Fruit fly (Drosophila melanogaster): ENCODE results near the gene Pak3.

Pak3 gene

dm6 chr3R:16431707-16432106 lies 21.9 kb downstream of the Pak3 start (continued):
- peak; percentile 37; the same call in 1 of the 2 replicates for TF ChIP-seq sisA (GFP tag; IDR thresholded peaks at IDR 0.05)
- no peak for TF ChIP-seq CG12769 (tag; optimal IDR thresholded peaks at IDR 0.05)
- no peak for TF ChIP-seq Gsc (GFP tag; IDR thresholded peaks at IDR 0.05)
- TF ChIP-seq CG13775 (GFP tag; optimal IDR thresholded peaks at IDR 0.05): no peak
- peak; percentile 46 for TF ChIP-seq Sox102F (GFP tag; optimal IDR thresholded peaks at IDR 0.05)
- TF ChIP-seq maf-S (GFP tag; optimal IDR thresholded peaks at IDR 0.05): peak; percentile 44
- TF ChIP-seq CG6765 (GFP tag; optimal IDR thresholded peaks at IDR 0.05): peak; percentile 47
- peak; percentile 14 for TF ChIP-seq gcm (GFP tag; optimal IDR thresholded peaks at IDR 0.05)
- no peak for TF ChIP-seq BtbVII (GFP tag; optimal IDR thresholded peaks at IDR 0.05)
- TF ChIP-seq zf30C (GFP tag; optimal IDR thresholded peaks at IDR 0.05): no peak
- peak; percentile 25 for TF ChIP-seq CG12155 (GFP tag; optimal IDR thresholded peaks at IDR 0.05)
- TF ChIP-seq bsh (GFP tag; optimal IDR thresholded peaks at IDR 0.05): peak in 1 of 2 experiments; percentile 21
- no peak for TF ChIP-seq CG11696 (GFP tag; IDR thresholded peaks at IDR 0.05)
- peak; percentile 87 for TF ChIP-seq CG11456 (GFP tag; IDR thresholded peaks at IDR 0.05)
- TF ChIP-seq peb (GFP tag; IDR thresholded peaks at IDR 0.05): 0 out of 2 replicates have a peak, but pooled peaks have one; percentile 7
- TF ChIP-seq Dref (GFP tag; IDR thresholded peaks at IDR 0.05): peak; percentile 12; the same call in 1 of the 2 replicates
- no peak for TF ChIP-seq CG13894 (tag; optimal IDR thresholded peaks at IDR 0.05)
- no peak for TF ChIP-seq CG11504 (tag; optimal IDR thresholded peaks at IDR 0.05)
- no peak for TF ChIP-seq br (optimal IDR thresholded peaks at IDR 0.05)
- no peak for TF ChIP-seq CG4617 (GFP tag; optimal IDR thresholded peaks at IDR 0.05; ENCODE audit: borderline replicate concordance)
- peak; percentile 24 for TF ChIP-seq CG14710 (tag; optimal IDR thresholded peaks at IDR 0.05)
- peak; percentile 10 for TF ChIP-seq pzg (GFP tag; optimal IDR thresholded peaks at IDR 0.05)
- no peak for TF ChIP-seq CG14050 (GFP tag; IDR thresholded peaks at IDR 0.05)
- peak; percentile 61 for TF ChIP-seq CG2712 (tag; optimal IDR thresholded peaks at IDR 0.05)
- TF ChIP-seq Six4 (GFP tag; optimal IDR thresholded peaks at IDR 0.05): no peak
- TF ChIP-seq odd (GFP tag; optimal IDR thresholded peaks at IDR 0.05): no peak
- TF ChIP-seq CG10431 (GFP tag; optimal IDR thresholded peaks at IDR 0.05): no peak
- TF ChIP-seq CG1832 (GFP tag; optimal IDR thresholded peaks at IDR 0.05): no peak
- TF ChIP-seq Hmr (GFP tag; optimal IDR thresholded peaks at IDR 0.05): no peak
- TF ChIP-seq so (GFP tag; IDR thresholded peaks at IDR 0.05): no peak
- TF ChIP-seq CG13296 (GFP tag; optimal IDR thresholded peaks at IDR 0.05): no peak
- peak; percentile 46 for TF ChIP-seq inv (GFP tag; IDR thresholded peaks at IDR 0.05; ENCODE audit: partially characterized antibody)
- TF ChIP-seq ERR (GFP tag; optimal IDR thresholded peaks at IDR 0.05): peak; percentile 9
- peak; percentile 70 for TF ChIP-seq sd (tag; optimal IDR thresholded peaks at IDR 0.05)
- TF ChIP-seq CG7928 (GFP tag; optimal IDR thresholded peaks at IDR 0.05): no peak
- no peak for TF ChIP-seq fd64A (GFP tag; optimal IDR thresholded peaks at IDR 0.05)
- TF ChIP-seq CG7556 (GFP tag; optimal IDR thresholded peaks at IDR 0.05): no peak
- no peak for TF ChIP-seq kah (GFP tag; optimal IDR thresholded peaks at IDR 0.05)
- TF ChIP-seq CG2199 (GFP tag; IDR thresholded peaks at IDR 0.05): peak; percentile 81; the same call in 2 of the 3 replicates
- peak; percentile 50 for TF ChIP-seq Antp (GFP tag; optimal IDR thresholded peaks at IDR 0.05)
- TF ChIP-seq klu (GFP tag; IDR thresholded peaks at IDR 0.05): no peak
- TF ChIP-seq HLH3B (GFP tag; IDR thresholded peaks at IDR 0.05): peak; percentile 59
- no peak for TF ChIP-seq oc (tag; optimal IDR thresholded peaks at IDR 0.05)
- peak; percentile 52; the same call in 1 of the 3 replicates for TF ChIP-seq CG14860 (GFP tag; IDR thresholded peaks at IDR 0.05; ENCODE audit: partially characterized antibody)
- no peak for TF ChIP-seq CG6175 (GFP tag; IDR thresholded peaks at IDR 0.05)
- no peak for TF ChIP-seq Fer2 (tag; optimal IDR thresholded peaks at IDR 0.05)
- TF ChIP-seq CG8765 (GFP tag; IDR thresholded peaks at IDR 0.05): no peak
- no peak for TF ChIP-seq CG12219 (GFP tag; optimal IDR thresholded peaks at IDR 0.05)
- no peak for TF ChIP-seq CG14441 (GFP tag; IDR thresholded peaks at IDR 0.05)
- 0 out of 3 replicates have a peak, but pooled peaks have one; percentile 28 for TF ChIP-seq otp (GFP tag; IDR thresholded peaks at IDR 0.05)
- TF ChIP-seq CG17568 (GFP tag; optimal IDR thresholded peaks at IDR 0.05): no peak
